Worm (Caenorhabditis elegans): ENCODE measurements around the gene nra-3.

nra-3 gene

DNA sequence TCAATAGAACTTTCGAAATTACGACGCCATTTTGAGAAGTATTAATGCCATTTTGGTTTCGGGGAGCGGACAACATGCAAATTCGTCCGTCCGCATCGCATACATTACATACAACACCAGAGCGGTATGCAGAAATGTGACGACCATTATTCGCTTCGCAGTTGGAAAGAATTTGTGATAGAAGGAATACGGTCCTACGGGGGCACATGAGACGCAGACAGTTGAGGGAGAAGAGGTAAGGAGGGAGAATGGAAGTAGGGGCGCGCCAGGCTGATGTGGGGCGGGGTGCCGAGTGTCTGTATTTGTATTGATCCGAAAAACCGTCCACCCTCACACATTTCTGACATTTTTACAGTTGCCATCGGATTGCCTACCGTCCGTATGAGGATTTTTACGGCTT is 10.1 kb upstream of the nra-3 start:
- 0 out of 2 replicates have a peak, but pooled peaks have one; percentile 8 for TF ChIP-seq ztf-23 (GFP tag; IDR thresholded peaks at IDR 0.05)
- no peak for TF ChIP-seq tab-1 (GFP tag; IDR thresholded peaks at IDR 0.05)

- TF ChIP-seq T22C8.4 (GFP tag; IDR thresholded peaks at IDR 0.05) (no peak), tab-1 (GFP tag; IDR thresholded peaks at IDR 0.05) (no peak), ref-1 (GFP tag; conservative IDR thresholded peaks at IDR 0.05) (no peak), ztf-23 (GFP tag; IDR thresholded peaks at IDR 0.05) (no peak), flt-1 (GFP tag; IDR thresholded peaks at IDR 0.05) (no peak), cog-1 (tag; optimal IDR thresholded peaks at IDR 0.05) (no peak), med-1 (GFP tag; optimal IDR thresholded peaks at IDR 0.05; ENCODE audit: insufficient read depth) (no peak), klf-2 (GFP tag; conservative IDR thresholded peaks at IDR 0.05) (no peak), ztf-29 (GFP tag; IDR thresholded peaks at IDR 0.05) (no peak)
Observed at ce11 chrX:9940524-9940923, 9.3 kb upstream of the nra-3 start.

ce11 chrX:9938537-9938936 is 7.3 kb upstream of the nra-3 start, which contains the start of the genes C17G1.5 and C17G1.14:
C17G1.5 (plus strand) TSS chrX:9938802.
C17G1.14 (plus strand) TSS chrX:9938813.
- TF ChIP-seq ztf-23 (GFP tag; IDR thresholded peaks at IDR 0.05) (no peak), T22C8.4 (GFP tag; IDR thresholded peaks at IDR 0.05) (no peak), klf-2 (GFP tag; conservative IDR thresholded peaks at IDR 0.05) (no peak), cog-1 (tag; optimal IDR thresholded peaks at IDR 0.05) (no peak), ztf-29 (GFP tag; IDR thresholded peaks at IDR 0.05) (no peak), flt-1 (GFP tag; IDR thresholded peaks at IDR 0.05) (no peak), med-1 (GFP tag; optimal IDR thresholded peaks at IDR 0.05; ENCODE audit: insufficient read depth) (no peak), tab-1 (GFP tag; IDR thresholded peaks at IDR 0.05) (no peak), ref-1 (GFP tag; conservative IDR thresholded peaks at IDR 0.05) (no peak)

DNA sequence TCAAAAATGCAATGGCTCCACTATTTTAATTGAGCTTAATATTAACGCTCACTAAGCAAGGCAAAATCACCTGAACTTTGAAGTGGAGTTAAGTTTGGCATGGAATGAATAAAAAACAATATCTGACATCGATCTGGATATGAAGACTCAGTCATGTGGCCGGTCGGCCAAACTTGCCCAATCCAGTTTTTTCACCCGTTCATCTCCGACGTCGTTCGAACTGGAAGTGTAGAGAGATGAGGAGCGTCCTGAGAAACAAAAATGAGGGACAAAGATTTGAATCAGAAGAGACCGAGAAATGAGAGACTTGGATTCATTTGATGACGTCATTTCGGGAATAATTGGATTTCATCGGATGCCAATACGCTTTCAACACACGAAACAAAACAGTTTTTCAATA is 6.8 kb upstream of the nra-3 start:
- TF ChIP-seq ztf-29 (GFP tag; IDR thresholded peaks at IDR 0.05) (no peak), T22C8.4 (GFP tag; IDR thresholded peaks at IDR 0.05) (no peak), klf-2 (GFP tag; conservative IDR thresholded peaks at IDR 0.05) (no peak), tab-1 (GFP tag; IDR thresholded peaks at IDR 0.05) (no peak), ref-1 (GFP tag; conservative IDR thresholded peaks at IDR 0.05) (no peak), cog-1 (tag; optimal IDR thresholded peaks at IDR 0.05) (no peak), flt-1 (GFP tag; IDR thresholded peaks at IDR 0.05) (no peak), med-1 (GFP tag; optimal IDR thresholded peaks at IDR 0.05; ENCODE audit: insufficient read depth) (no peak), ztf-23 (GFP tag; IDR thresholded peaks at IDR 0.05) (no peak)

ce11 chrX:9934009-9934323 is 2.7 kb upstream of the nra-3 start:
- TF ChIP-seq flt-1 (GFP tag; IDR thresholded peaks at IDR 0.05) = no peak

DNA sequence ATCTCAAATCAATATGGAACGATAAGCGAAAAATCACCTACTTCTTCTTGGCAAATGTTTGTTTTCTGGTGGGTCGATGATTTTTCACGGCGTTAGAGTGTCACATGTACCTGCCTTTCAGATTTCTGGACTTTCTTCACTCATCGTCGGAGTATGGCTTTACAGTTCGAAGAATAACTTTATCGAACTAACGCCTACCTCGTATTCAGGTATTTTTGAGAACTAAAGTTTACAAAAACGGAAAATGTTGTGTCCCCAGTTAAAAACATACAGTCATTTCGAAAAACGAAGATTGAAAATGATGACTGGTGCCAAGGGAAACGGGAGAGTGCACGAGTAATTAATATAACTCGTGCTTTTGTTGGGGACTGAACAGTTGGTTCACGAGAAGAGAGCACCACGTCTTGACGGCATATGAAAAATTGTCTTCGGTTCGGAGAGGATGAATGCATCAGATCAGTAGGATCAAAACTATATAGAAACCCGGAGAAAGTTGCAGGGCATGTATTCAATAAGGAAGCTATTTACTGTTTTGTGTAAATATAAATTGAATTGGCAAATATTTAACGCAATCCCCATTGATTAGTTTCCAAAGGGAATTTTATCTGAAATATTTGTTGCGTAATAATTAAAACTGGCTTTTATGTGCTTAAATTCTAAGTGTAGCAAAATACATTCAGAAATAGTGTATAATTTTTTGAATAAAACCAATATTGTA is 2.2 kb upstream of the nra-3 start:
- TF ChIP-seq ztf-29 (GFP tag; IDR thresholded peaks at IDR 0.05) (no peak), ref-1 (GFP tag; conservative IDR thresholded peaks at IDR 0.05) (no peak), T22C8.4 (GFP tag; IDR thresholded peaks at IDR 0.05) (no peak), tab-1 (GFP tag; IDR thresholded peaks at IDR 0.05) (no peak), klf-2 (GFP tag; conservative IDR thresholded peaks at IDR 0.05) (no peak), flt-1 (GFP tag; IDR thresholded peaks at IDR 0.05) (no peak), ztf-23 (GFP tag; IDR thresholded peaks at IDR 0.05) (no peak), cog-1 (tag; optimal IDR thresholded peaks at IDR 0.05) (no peak), med-1 (GFP tag; optimal IDR thresholded peaks at IDR 0.05; ENCODE audit: insufficient read depth) (no peak)

DNA sequence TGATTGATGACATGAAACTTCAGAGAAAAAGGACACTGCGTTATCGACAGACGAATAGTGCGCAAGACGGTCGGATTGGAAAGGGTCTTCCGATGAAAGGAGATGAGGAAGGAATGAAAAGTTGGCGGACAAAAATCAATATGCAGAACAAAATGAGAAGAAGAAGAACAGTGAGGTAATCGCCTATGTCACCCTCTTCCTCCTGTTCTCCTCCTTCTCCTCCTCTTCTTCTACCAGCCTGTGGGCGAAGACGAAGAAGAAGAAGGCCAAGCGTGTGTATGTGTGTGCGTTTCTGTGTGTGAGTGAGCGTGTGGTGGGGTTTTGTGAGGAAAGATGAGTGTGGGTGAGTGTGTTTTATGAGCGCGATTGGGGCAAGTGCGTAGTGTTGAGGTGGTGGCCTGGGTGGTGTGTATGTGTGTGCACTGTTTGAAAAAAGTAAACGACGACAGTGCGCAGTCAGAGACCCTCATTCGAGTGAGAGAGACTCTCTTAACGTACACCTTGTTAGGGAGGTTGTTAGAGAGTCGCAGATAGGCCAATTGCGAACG is 1.0 kb upstream of the nra-3 start, which contains the start of gene tsp-21:
Gene tsp-21 (plus strand): TSS at position 146 of the 548 bp plus-strand sequence.
- no peak for TF ChIP-seq T22C8.4 (GFP tag; IDR thresholded peaks at IDR 0.05)
- TF ChIP-seq med-1 (GFP tag; optimal IDR thresholded peaks at IDR 0.05; ENCODE audit: insufficient read depth) = peak; percentile 24
- no peak for TF ChIP-seq ztf-29 (GFP tag; IDR thresholded peaks at IDR 0.05)
- TF ChIP-seq cog-1 (tag; optimal IDR thresholded peaks at IDR 0.05) = peak; percentile 60
- no peak for TF ChIP-seq tab-1 (GFP tag; IDR thresholded peaks at IDR 0.05)
- TF ChIP-seq ztf-23 (GFP tag; IDR thresholded peaks at IDR 0.05) = peak; percentile 64; the same call in 1 of the 2 replicates
- peak; percentile 79 for TF ChIP-seq flt-1 (GFP tag; IDR thresholded peaks at IDR 0.05)
- TF ChIP-seq ref-1 (GFP tag; conservative IDR thresholded peaks at IDR 0.05) = no peak

DNA sequence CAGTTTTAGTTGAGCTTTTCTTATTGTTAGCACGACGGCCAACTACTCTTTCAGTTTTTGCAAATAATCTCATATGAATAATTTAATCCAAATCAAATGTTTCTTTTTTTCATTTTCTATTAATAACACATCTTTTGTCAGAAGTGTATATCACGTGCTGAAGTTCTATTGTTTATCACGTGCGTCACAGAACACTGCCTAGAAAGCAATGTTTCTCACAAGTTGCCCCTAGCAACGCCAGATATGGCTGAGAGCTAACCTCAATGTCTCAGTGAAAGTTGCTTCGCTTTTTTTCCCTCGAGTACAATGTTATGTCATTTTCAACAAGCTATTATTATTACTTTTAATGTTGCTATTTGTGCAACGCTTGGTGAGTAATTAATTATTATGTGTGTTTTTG is 3.3 kb downstream of the nra-3 start:
- TF ChIP-seq T22C8.4 (GFP tag; IDR thresholded peaks at IDR 0.05) (no peak), cog-1 (tag; optimal IDR thresholded peaks at IDR 0.05) (no peak), klf-2 (GFP tag; conservative IDR thresholded peaks at IDR 0.05) (no peak), tab-1 (GFP tag; IDR thresholded peaks at IDR 0.05) (no peak), ref-1 (GFP tag; conservative IDR thresholded peaks at IDR 0.05) (no peak), flt-1 (GFP tag; IDR thresholded peaks at IDR 0.05) (no peak), med-1 (GFP tag; optimal IDR thresholded peaks at IDR 0.05; ENCODE audit: insufficient read depth) (no peak)

DNA sequence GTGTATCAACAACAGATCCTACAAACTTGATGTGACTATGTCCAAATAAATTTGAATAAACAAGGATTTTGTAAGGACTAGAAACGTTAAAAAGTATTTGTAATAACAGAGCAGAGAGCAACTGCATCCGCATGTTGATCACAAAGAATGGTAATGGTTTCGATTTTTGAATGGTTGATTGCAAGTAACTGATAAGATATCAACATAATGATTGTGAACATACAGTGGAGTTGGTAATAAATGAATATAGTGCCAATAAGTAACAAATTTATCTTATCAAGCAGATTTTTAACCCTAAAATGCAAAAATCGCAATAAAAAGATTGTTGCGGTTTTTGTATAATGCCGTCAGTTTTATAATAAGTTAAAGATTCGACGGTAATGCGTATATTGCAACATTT is 6.3 kb downstream of the nra-3 start, which contains the start of gene ugt-23:
Gene ugt-23 (minus strand): TSS at position 212 of the 400 bp plus-strand sequence.
- no peak for TF ChIP-seq cog-1 (tag; optimal IDR thresholded peaks at IDR 0.05)
- TF ChIP-seq flt-1 (GFP tag; IDR thresholded peaks at IDR 0.05) = no peak
- no peak for TF ChIP-seq klf-2 (GFP tag; conservative IDR thresholded peaks at IDR 0.05)
- TF ChIP-seq med-1 (GFP tag; optimal IDR thresholded peaks at IDR 0.05; ENCODE audit: insufficient read depth) = no peak
- no peak for TF ChIP-seq ref-1 (GFP tag; conservative IDR thresholded peaks at IDR 0.05)
- TF ChIP-seq tab-1 (GFP tag; IDR thresholded peaks at IDR 0.05) = no peak
- TF ChIP-seq ztf-29 (GFP tag; IDR thresholded peaks at IDR 0.05) = no peak
- no peak for TF ChIP-seq ztf-23 (GFP tag; IDR thresholded peaks at IDR 0.05)
- TF ChIP-seq T22C8.4 (GFP tag; IDR thresholded peaks at IDR 0.05) = no peak

- TF ChIP-seq cog-1 (tag; optimal IDR thresholded peaks at IDR 0.05) (no peak), klf-2 (GFP tag; conservative IDR thresholded peaks at IDR 0.05) (no peak), ztf-29 (GFP tag; IDR thresholded peaks at IDR 0.05) (no peak), ztf-23 (GFP tag; IDR thresholded peaks at IDR 0.05) (no peak), T22C8.4 (GFP tag; IDR thresholded peaks at IDR 0.05) (no peak), med-1 (GFP tag; optimal IDR thresholded peaks at IDR 0.05; ENCODE audit: insufficient read depth) (no peak), ref-1 (GFP tag; conservative IDR thresholded peaks at IDR 0.05) (no peak), flt-1 (GFP tag; IDR thresholded peaks at IDR 0.05) (no peak), tab-1 (GFP tag; IDR thresholded peaks at IDR 0.05) (no peak)
Observed at ce11 chrX:9921257-9921656, 10.0 kb downstream of the nra-3 start, which contains the start of gene C17G1.2. C17G1.2 (plus strand) TSS chrX:9921557.

Data from whole organism, midembryonic.